Worm (Caenorhabditis elegans) whole organism, L1 larva: ENCODE data around the gene cwp-4.

Experiments used
- C16A3.4 ChIP-seq: fragments of 150-350 bp; optimal IDR thresholded peaks from 2 replicates; lab custom pipeline; 2014; ENCODE audit warnings: missing biosample characterization, missing genetic modification characterization
- C34B4.2 ChIP-seq: sonication (generic microtip); optimal IDR thresholded peaks from 2 replicates; lab custom pipeline; 2017; ENCODE audit warnings: mild to moderate bottlenecking, missing genetic modification characterization, missing compliant biosample characterization
- F16B12.6 ChIP-seq: fragments of 150-350 bp; optimal IDR thresholded peaks from 2 replicates; lab custom pipeline; 2014; ENCODE audit warnings: missing biosample characterization, missing genetic modification characterization
- alr-1 ChIP-seq: fragments of 200-800 bp; sonication (Bioruptor generic); optimal IDR thresholded peaks from 2 replicates; lab custom pipeline; 2018; ENCODE audit warnings: borderline replicate concordance, mild to moderate bottlenecking, missing genetic modification characterization, missing compliant biosample characterization
- ceh-63 ChIP-seq: fragments of 200-800 bp; sonication (Bioruptor generic); optimal IDR thresholded peaks from 2 replicates; lab custom pipeline; 2018; ENCODE audit warnings: mild to moderate bottlenecking, missing genetic modification characterization, missing compliant biosample characterization
- ceh-8 ChIP-seq: fragments of 200-800 bp; sonication (Bioruptor generic); optimal IDR thresholded peaks from 2 replicates; lab custom pipeline; 2018; ENCODE audit warnings: mild to moderate bottlenecking, missing genetic modification characterization, moderate library complexity, missing compliant biosample characterization
- ceh-82 ChIP-seq, 3 experiments: fragments of 150-350 bp in 1 of 3; sonication (generic microtip) in 2 of 3; optimal IDR thresholded peaks; 2 replicates each; lab custom pipeline; 2014 to 2017; ENCODE audit warnings: missing biosample characterization in 3 of 3, missing genetic modification characterization in 3 of 3
- ceh-88 ChIP-seq: fragments of 200-800 bp; sonication (Bioruptor generic); IDR thresholded peaks from 2 replicates; pipeline ENCODE4 v1.3.6; 2022; ENCODE audit warnings: missing genetic modification characterization, missing compliant biosample characterization
- ceh-90 ChIP-seq: sonication (generic microtip); optimal IDR thresholded peaks from 2 replicates; lab custom pipeline; 2016; ENCODE audit warnings: missing genetic modification characterization, missing compliant biosample characterization
- ces-1 ChIP-seq: fragments of 150-350 bp; optimal IDR thresholded peaks from 2 replicates; lab custom pipeline; 2014; ENCODE audit warnings: missing biosample characterization, missing genetic modification reagents, missing genetic modification characterization
- dpl-1 ChIP-seq, 3 experiments: fragments of 150-350 bp in 2 of 3; sonication (generic microtip) in 1 of 3; optimal IDR thresholded peaks; 2 replicates each; lab custom pipeline; 2014 to 2017; ENCODE audit warnings: missing biosample characterization in 3 of 3, missing genetic modification characterization in 3 of 3, missing genetic modification reagents in 3 of 3
- egl-13 ChIP-seq: sonication (generic microtip); optimal IDR thresholded peaks from 2 replicates; lab custom pipeline; 2016; ENCODE audit warnings: missing genotype, missing genetic modification reagents, missing genetic modification characterization, missing compliant biosample characterization
- elt-2 ChIP-seq: sonication (generic microtip); optimal IDR thresholded peaks from 2 replicates; lab custom pipeline; 2016; ENCODE audit warnings: missing genetic modification characterization, mild to moderate bottlenecking, inconsistent platforms, missing compliant biosample characterization, missing genetic modification reagents
- elt-3 ChIP-seq, 6 experiments: fragments of 150-350 bp in 1 of 6; sonication (generic microtip); optimal IDR thresholded peaks; 2 replicates each; lab custom pipeline; 2017 to 2018; ENCODE audit warnings: missing biosample characterization in 6 of 6, missing genetic modification characterization in 6 of 6, inconsistent platforms in 1 of 6
- ets-5 ChIP-seq: fragments of 200-800 bp; sonication (Bioruptor generic); IDR thresholded peaks from 2 replicates; pipeline ENCODE4 v1.3.6; 2022; ENCODE audit warnings: missing genetic modification characterization, missing compliant biosample characterization
- fkh-4 ChIP-seq: sonication (generic microtip); optimal IDR thresholded peaks from 2 replicates; lab custom pipeline; 2016; ENCODE audit warnings: missing compliant biosample characterization, missing genetic modification characterization, borderline replicate concordance
- grh-1 ChIP-seq: fragments of 200-800 bp; sonication (Bioruptor generic); IDR thresholded peaks from 2 replicates; pipeline ENCODE4 v1.3.6; 2022; ENCODE audit warnings: missing genetic modification reagents, missing genetic modification characterization, missing compliant biosample characterization
- hlh-17 ChIP-seq: fragments of 200-800 bp; sonication (Bioruptor generic); optimal IDR thresholded peaks from 2 replicates; lab custom pipeline; 2018; ENCODE audit warnings: missing genetic modification characterization, mild to moderate bottlenecking, missing compliant biosample characterization, moderate library complexity, borderline replicate concordance
- hlh-4 ChIP-seq: sonication (generic microtip); optimal IDR thresholded peaks from 2 replicates; lab custom pipeline; 2016; ENCODE audit warnings: mild to moderate bottlenecking, missing genetic modification characterization, missing compliant biosample characterization
- hpl-2 ChIP-seq: fragments of 150-350 bp; optimal IDR thresholded peaks from 2 replicates; lab custom pipeline; 2014; ENCODE audit warnings: missing biosample characterization, missing genetic modification reagents, missing genetic modification characterization
- irx-1 ChIP-seq: sonication (generic microtip); optimal IDR thresholded peaks from 2 replicates; lab custom pipeline; 2016; ENCODE audit warnings: missing genetic modification characterization, missing compliant biosample characterization
- isw-1 ChIP-seq: fragments of 200-800 bp; sonication (Bioruptor generic); IDR thresholded peaks from 2 replicates; pipeline ENCODE4 v1.3.6; 2022; ENCODE audit warnings: missing genetic modification characterization, missing compliant biosample characterization
- jun-1 ChIP-seq: fragments of 150-350 bp; optimal IDR thresholded peaks from 2 replicates; lab custom pipeline; 2014; ENCODE audit warnings: missing biosample characterization, missing genetic modification reagents, missing genetic modification characterization
- lin-13 ChIP-seq: fragments of 150-350 bp; optimal IDR thresholded peaks from 2 replicates; lab custom pipeline; 2014; ENCODE audit warnings: missing biosample characterization, missing genetic modification reagents, missing genetic modification characterization
- lin-14 ChIP-seq: fragments of 200-800 bp; sonication (Bioruptor generic); optimal IDR thresholded peaks from 2 replicates; lab custom pipeline; 2018; ENCODE audit warnings: mild to moderate bottlenecking, missing genetic modification characterization, moderate library complexity, missing compliant biosample characterization
- lsy-2 ChIP-seq, 2 experiments: fragments of 150-350 bp; optimal IDR thresholded peaks; 2 replicates each; lab custom pipeline; 2014; ENCODE audit warnings: missing biosample characterization in 2 of 2, missing genetic modification characterization in 2 of 2
- mab-9 ChIP-seq: fragments of 200-800 bp; sonication (Bioruptor generic); IDR thresholded peaks from 2 replicates; pipeline ENCODE4 v1.3.6; 2022; ENCODE audit warnings: missing genetic modification reagents, missing genetic modification characterization, missing compliant biosample characterization
- mef-2 ChIP-seq: fragments of 150-350 bp; optimal IDR thresholded peaks from 2 replicates; lab custom pipeline; 2014; ENCODE audit warnings: missing biosample characterization, missing genetic modification characterization
- mep-1 ChIP-seq: fragments of 150-350 bp; optimal IDR thresholded peaks from 2 replicates; lab custom pipeline; 2014; ENCODE audit warnings: missing biosample characterization, missing genetic modification characterization
- nhr-11 ChIP-seq: fragments of 150-350 bp; optimal IDR thresholded peaks from 2 replicates; lab custom pipeline; 2014; ENCODE audit warnings: missing biosample characterization, missing genetic modification characterization
- nhr-19 ChIP-seq: fragments of 200-800 bp; sonication (Bioruptor generic); conservative IDR thresholded peaks from 2 replicates; pipeline ENCODE4 v1.3.6; 2022; ENCODE audit warnings: missing genetic modification characterization, missing compliant biosample characterization
- nhr-20 ChIP-seq: sonication (generic microtip); optimal IDR thresholded peaks from 2 replicates; lab custom pipeline; 2016; ENCODE audit warnings: mild to moderate bottlenecking, missing genetic modification characterization, missing compliant biosample characterization
- nhr-237 ChIP-seq: fragments of 150-350 bp; optimal IDR thresholded peaks from 2 replicates; lab custom pipeline; 2014; ENCODE audit warnings: missing biosample characterization, missing genetic modification characterization
- nhr-28 ChIP-seq: fragments of 150-350 bp; optimal IDR thresholded peaks from 2 replicates; lab custom pipeline; 2014; ENCODE audit warnings: missing biosample characterization, missing genetic modification characterization
- nhr-47 ChIP-seq: sonication (generic microtip); optimal IDR thresholded peaks from 2 replicates; lab custom pipeline; 2016; ENCODE audit warnings: mild to moderate bottlenecking, missing genetic modification characterization, moderate library complexity, missing compliant biosample characterization
- nhr-71 ChIP-seq: sonication (generic microtip); optimal IDR thresholded peaks from 2 replicates; lab custom pipeline; 2016; ENCODE audit warnings: mild to moderate bottlenecking, missing genetic modification characterization, moderate library complexity, missing compliant biosample characterization
- nhr-77 ChIP-seq: fragments of 150-350 bp; optimal IDR thresholded peaks from 2 replicates; lab custom pipeline; 2014; ENCODE audit warnings: missing biosample characterization, missing genetic modification characterization
- nhr-84 ChIP-seq: sonication (generic microtip); optimal IDR thresholded peaks from 2 replicates; lab custom pipeline; 2017; ENCODE audit warnings: missing biosample characterization, missing genetic modification characterization
- nhr-90 ChIP-seq: sonication (generic microtip); optimal IDR thresholded peaks from 2 replicates; lab custom pipeline; 2016; ENCODE audit warnings: mild to moderate bottlenecking, missing genetic modification characterization, missing compliant biosample characterization; ENCODE audit not compliant: poor library complexity
- pag-3 ChIP-seq: sonication (generic microtip); optimal IDR thresholded peaks from 2 replicates; lab custom pipeline; 2017; ENCODE audit warnings: missing genetic modification characterization, mild to moderate bottlenecking, missing compliant biosample characterization, antibody characterized with exemption, borderline replicate concordance; ENCODE audit not compliant: insufficient read depth
- pqm-1 ChIP-seq: sonication (generic microtip); optimal IDR thresholded peaks from 3 replicates; lab custom pipeline; 2017; ENCODE audit warnings: missing biosample characterization, missing genetic modification characterization
- skn-1 ChIP-seq: fragments of 150-350 bp; optimal IDR thresholded peaks from 2 replicates; lab custom pipeline; 2014; ENCODE audit warnings: missing biosample characterization, missing genetic modification characterization
- snpc-4 ChIP-seq: fragments of 150-350 bp; optimal IDR thresholded peaks from 2 replicates; lab custom pipeline; 2014; ENCODE audit warnings: missing biosample characterization, missing genetic modification characterization
- sox-4 ChIP-seq: sonication (generic microtip); optimal IDR thresholded peaks from 2 replicates; lab custom pipeline; 2016; ENCODE audit warnings: missing genetic modification characterization, missing compliant biosample characterization
- sptf-1 ChIP-seq: fragments of 150-350 bp; optimal IDR thresholded peaks from 2 replicates; lab custom pipeline; 2014; ENCODE audit warnings: missing biosample characterization, missing genetic modification characterization
- swsn-7 ChIP-seq: sonication (generic microtip); optimal IDR thresholded peaks from 2 replicates; lab custom pipeline; 2016; ENCODE audit warnings: missing genetic modification characterization, missing compliant biosample characterization
- tbx-2 ChIP-seq: sonication (generic microtip); optimal IDR thresholded peaks from 2 replicates; lab custom pipeline; 2016; ENCODE audit warnings: missing genetic modification characterization, missing compliant biosample characterization
- unc-62 ChIP-seq: fragments of 150-350 bp; optimal IDR thresholded peaks from 2 replicates; lab custom pipeline; 2014; ENCODE audit warnings: missing biosample characterization, missing genetic modification reagents, missing genetic modification characterization
- unc-98 ChIP-seq: fragments of 200-800 bp; sonication (Bioruptor generic); IDR thresholded peaks from 2 replicates; pipeline ENCODE4 v1.3.6; 2022; ENCODE audit warnings: missing genetic modification characterization, missing compliant biosample characterization
- vab-15 ChIP-seq: sonication (generic microtip); optimal IDR thresholded peaks from 2 replicates; lab custom pipeline; 2017; ENCODE audit warnings: missing genotype, mild to moderate bottlenecking, missing genetic modification characterization, missing compliant biosample characterization
- zip-4 ChIP-seq: fragments of 200-800 bp; sonication (Bioruptor generic); optimal IDR thresholded peaks from 2 replicates; lab custom pipeline; 2018; ENCODE audit warnings: mild to moderate bottlenecking, missing genetic modification characterization, moderate library complexity, missing compliant biosample characterization
- ztf-11 ChIP-seq, 2 experiments: sonication (generic microtip); optimal IDR thresholded peaks; 2 replicates each; lab custom pipeline; 2016 to 2017; ENCODE audit warnings: missing genetic modification characterization in 2 of 2, missing biosample characterization in 1 of 2, missing compliant biosample characterization in 1 of 2

Gene cwp-4

DNA sequence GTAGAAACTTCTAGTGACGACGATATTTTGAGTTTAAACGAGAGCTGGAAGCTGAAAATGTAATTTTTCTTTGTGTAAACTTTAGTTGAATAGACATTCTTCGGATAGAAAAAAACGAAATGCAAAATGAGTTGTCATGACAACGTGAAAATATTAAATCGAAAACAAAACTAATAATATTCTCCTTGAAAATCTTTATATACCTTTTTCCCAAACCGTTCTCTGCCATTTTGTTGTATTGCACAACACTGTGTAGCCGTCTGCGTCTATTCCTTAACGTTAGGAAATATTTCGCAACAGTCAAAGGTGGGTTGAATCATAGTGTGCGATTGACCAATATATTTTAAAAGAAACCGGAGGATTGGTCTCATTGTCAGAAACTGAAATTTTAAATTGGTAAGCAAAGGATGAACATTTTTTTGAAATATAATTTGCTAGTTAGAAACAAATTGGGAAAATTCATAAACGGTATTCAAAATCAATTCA is 27.5 kb downstream of the cwp-4 start, which contains the start of gene Y58A7A.3 (continued):
- no peak for TF ChIP-seq C34B4.2 (tag; lab: Kevin White, UChicago)
- TF ChIP-seq hpl-2 (GFP tag; lab: Kevin White, UChicago): peak; percentile 64
- TF ChIP-seq sox-4 (tag; lab: Kevin White, UChicago): no peak
- TF ChIP-seq nhr-11: peak; percentile 22
- no peak for TF ChIP-seq mef-2
- no peak for TF ChIP-seq egl-13
- TF ChIP-seq nhr-90: peak; percentile 51
- peak; percentile 93 for TF ChIP-seq skn-1 (tag; lab: Kevin White, UChicago)
- TF ChIP-seq pqm-1 (tag; lab: Kevin White, UChicago): no peak
- no peak for TF ChIP-seq elt-2 (tag; lab: Kevin White, UChicago)
- TF ChIP-seq mep-1 (tag; lab: Kevin White, UChicago): peak; percentile 20
- peak; percentile 9 to 76 for TF ChIP-seq lsy-2 (tag; optimal IDR thresholded peaks at IDR 0.05; lab: Kevin White, UChicago)
- TF ChIP-seq nhr-47 (tag; lab: Kevin White, UChicago): peak; percentile 31
- peak; percentile 61 for TF ChIP-seq nhr-237 (tag; lab: Kevin White, UChicago)
- no peak for TF ChIP-seq hlh-4 (tag; lab: Kevin White, UChicago)
- no peak for TF ChIP-seq ceh-8 (GFP tag; lab: Kevin White, UChicago)
- TF ChIP-seq fkh-4: no peak
- TF ChIP-seq ceh-90 (tag; lab: Kevin White, UChicago): no peak
- TF ChIP-seq tbx-2 (tag; lab: Kevin White, UChicago): no peak
- no peak for TF ChIP-seq ces-1 (GFP tag; lab: Kevin White, UChicago)
- no peak for TF ChIP-seq snpc-4 (tag; lab: Kevin White, UChicago)
- peak; percentile 63 for TF ChIP-seq nhr-71
- no peak for TF ChIP-seq nhr-77 (tag; lab: Kevin White, UChicago)
- peak; percentile 77 for TF ChIP-seq lin-14 (GFP tag; lab: Kevin White, UChicago)
- peak; percentile 35 for TF ChIP-seq jun-1 (tag; lab: Kevin White, UChicago)
- no peak for TF ChIP-seq nhr-84 (tag; lab: Kevin White, UChicago)
- no peak for TF ChIP-seq vab-15
- TF ChIP-seq ets-5 (GFP tag; lab: Robert Waterston, UW): no peak
- peak in 2 of 6 experiments; percentile 57 to 60 for TF ChIP-seq elt-3 (tag; optimal IDR thresholded peaks at IDR 0.05; lab: Kevin White, UChicago)
- TF ChIP-seq nhr-28 (tag; lab: Kevin White, UChicago): no peak
- TF ChIP-seq ceh-88 (GFP tag; lab: Robert Waterston, UW): no peak
- TF ChIP-seq dpl-1 (GFP tag; optimal IDR thresholded peaks at IDR 0.05; lab: Kevin White, UChicago): peak in 2 of 3 experiments; percentile 21 to 24
- no peak for TF ChIP-seq pag-3 (tag; lab: Kevin White, UChicago)
- TF ChIP-seq F16B12.6 (tag; lab: Kevin White, UChicago): peak; percentile 20
- no peak for TF ChIP-seq grh-1 (GFP tag; lab: Robert Waterston, UW)
- TF ChIP-seq unc-98 (GFP tag; lab: Robert Waterston, UW): no peak
- TF ChIP-seq zip-4 (GFP tag; lab: Kevin White, UChicago): peak; percentile 96
- no peak for TF ChIP-seq unc-62 (GFP tag; lab: Kevin White, UChicago)
- no peak for TF ChIP-seq hlh-17 (GFP tag; lab: Kevin White, UChicago)
- no peak for TF ChIP-seq ztf-11 (tag; optimal IDR thresholded peaks at IDR 0.05; lab: Kevin White, UChicago)
- peak; percentile 19; the same call in 1 of the 2 replicates for TF ChIP-seq nhr-19 (GFP tag; lab: Robert Waterston, UW)
- no peak for TF ChIP-seq mab-9
- no peak for TF ChIP-seq ceh-63 (GFP tag; lab: Kevin White, UChicago)
- TF ChIP-seq sptf-1 (tag; lab: Kevin White, UChicago): no peak
- peak; percentile 11 for TF ChIP-seq nhr-20 (tag; lab: Kevin White, UChicago)
- TF ChIP-seq irx-1 (tag; lab: Kevin White, UChicago): peak; percentile 31
- TF ChIP-seq alr-1 (tag; lab: Kevin White, UChicago): no peak
- TF ChIP-seq isw-1: peak; percentile 35; the same call in 1 of the 2 replicates
- TF ChIP-seq ceh-82 (tag; optimal IDR thresholded peaks at IDR 0.05; lab: Kevin White, UChicago): peak in 2 of 3 experiments; percentile 12 to 71
- peak; percentile 31 for TF ChIP-seq swsn-7 (tag; lab: Kevin White, UChicago)
- TF ChIP-seq lin-13 (GFP tag; lab: Kevin White, UChicago): no peak
- TF ChIP-seq C16A3.4 (tag; lab: Kevin White, UChicago): peak; percentile 37
